Worm (Caenorhabditis elegans): ENCODE measurements around the gene F09F9.1.
A peak's percentile ranks its signal among the peaks of the same experiment; 100 is the strongest.

F09F9.1 gene

DNA sequence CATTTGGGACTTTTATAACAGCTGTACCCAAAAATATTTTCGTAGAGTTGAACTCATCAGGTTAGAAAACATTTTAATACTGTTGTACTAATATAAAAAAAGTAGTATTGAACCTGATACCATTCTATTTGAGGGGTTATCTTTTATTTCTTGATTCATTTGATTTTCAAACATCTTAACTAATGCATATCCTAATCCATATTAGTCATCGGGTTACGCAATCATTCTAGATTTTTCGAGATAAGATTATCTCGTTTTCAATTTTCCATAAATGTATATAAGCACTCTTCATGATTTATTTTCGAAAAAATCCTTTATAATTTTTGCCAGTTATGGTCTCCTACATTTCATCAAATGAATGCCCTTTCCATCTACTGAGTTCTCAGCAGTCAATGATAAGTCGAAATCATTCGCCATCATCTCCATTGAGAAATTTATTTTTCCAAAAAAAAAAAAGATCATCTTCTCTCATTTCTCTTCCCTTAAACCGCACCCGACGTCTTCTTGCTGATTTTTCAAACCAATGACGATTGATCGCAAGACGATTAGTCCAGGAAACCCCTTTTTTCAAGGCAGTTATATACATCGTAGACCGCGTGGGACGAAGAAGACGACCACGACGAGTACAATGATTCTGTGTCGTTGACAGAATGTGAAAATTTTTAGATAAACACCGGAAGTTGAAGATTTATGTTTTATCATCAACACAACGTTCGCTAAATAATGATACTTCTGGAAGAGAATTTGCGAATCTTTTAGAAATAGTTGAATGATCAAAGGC is 23.5 kb downstream of the F09F9.1 start:
- TF ChIP-seq nhr-28 (tag; optimal IDR thresholded peaks at IDR 0.05) (no peak), alr-1 (tag; optimal IDR thresholded peaks at IDR 0.05; ENCODE audit: borderline replicate concordance) (no peak), nhr-20 (tag; optimal IDR thresholded peaks at IDR 0.05) (peak; percentile 44), fkh-10 (GFP tag; optimal IDR thresholded peaks at IDR 0.05) (no peak), F16B12.6 (tag; optimal IDR thresholded peaks at IDR 0.05) (no peak), snu-23 (GFP tag; optimal IDR thresholded peaks at IDR 0.05) (peak; percentile 22), mep-1 (tag; optimal IDR thresholded peaks at IDR 0.05) (peak; percentile 19), nhr-237 (tag; optimal IDR thresholded peaks at IDR 0.05) (no peak), irx-1 (tag; optimal IDR thresholded peaks at IDR 0.05) (no peak), unc-98 (GFP tag; IDR thresholded peaks at IDR 0.05) (no peak), lin-14 (GFP tag; optimal IDR thresholded peaks at IDR 0.05) (peak; percentile 54), nhr-90 (tag; optimal IDR thresholded peaks at IDR 0.05; ENCODE audit: poor library complexity) (peak; percentile 21), blmp-1 (tag; optimal IDR thresholded peaks at IDR 0.05) (peak; percentile 69), hlh-4 (tag; optimal IDR thresholded peaks at IDR 0.05) (no peak), nhr-71 (tag; optimal IDR thresholded peaks at IDR 0.05) (peak; percentile 52), efl-1 (optimal IDR thresholded peaks at IDR 0.05) (no peak), efl-1 (GFP tag; optimal IDR thresholded peaks at IDR 0.05 in 1 of 2) (no peak), lsy-2 (tag; optimal IDR thresholded peaks at IDR 0.05) (no peak), sptf-1 (tag; optimal IDR thresholded peaks at IDR 0.05) (no peak), lin-15B (tag; optimal IDR thresholded peaks at IDR 0.05) (no peak), nhr-77 (tag; optimal IDR thresholded peaks at IDR 0.05) (no peak), rnt-1 (tag; optimal IDR thresholded peaks at IDR 0.05) (peak; percentile 1), lin-35 (GFP tag; optimal IDR thresholded peaks at IDR 0.05) (no peak), tbx-2 (tag; optimal IDR thresholded peaks at IDR 0.05) (peak; percentile 33), lin-13 (GFP tag; optimal IDR thresholded peaks at IDR 0.05) (peak; percentile 10), nhr-84 (tag; optimal IDR thresholded peaks at IDR 0.05) (no peak), mdl-1 (tag; optimal IDR thresholded peaks at IDR 0.05) (peak in 1 of 2 experiments; percentile 4), ets-5 (GFP tag; IDR thresholded peaks at IDR 0.05) (no peak), ceh-63 (GFP tag; optimal IDR thresholded peaks at IDR 0.05) (no peak), C34B4.2 (tag; optimal IDR thresholded peaks at IDR 0.05) (no peak), nhr-19 (GFP tag; conservative IDR thresholded peaks at IDR 0.05) (0 out of 2 replicates have a peak, but pooled peaks have one; percentile 9), nhr-76 (tag; optimal IDR thresholded peaks at IDR 0.05) (no peak), nhr-85 (tag) (peak; percentile 85), ztf-11 (tag; optimal IDR thresholded peaks at IDR 0.05) (no peak), fos-1 (tag; optimal IDR thresholded peaks at IDR 0.05) (no peak), jun-1 (tag; optimal IDR thresholded peaks at IDR 0.05) (no peak), dsc-1 (tag; optimal IDR thresholded peaks at IDR 0.05) (peak; percentile 76), unc-130 (tag; optimal IDR thresholded peaks at IDR 0.05) (no peak)

DNA sequence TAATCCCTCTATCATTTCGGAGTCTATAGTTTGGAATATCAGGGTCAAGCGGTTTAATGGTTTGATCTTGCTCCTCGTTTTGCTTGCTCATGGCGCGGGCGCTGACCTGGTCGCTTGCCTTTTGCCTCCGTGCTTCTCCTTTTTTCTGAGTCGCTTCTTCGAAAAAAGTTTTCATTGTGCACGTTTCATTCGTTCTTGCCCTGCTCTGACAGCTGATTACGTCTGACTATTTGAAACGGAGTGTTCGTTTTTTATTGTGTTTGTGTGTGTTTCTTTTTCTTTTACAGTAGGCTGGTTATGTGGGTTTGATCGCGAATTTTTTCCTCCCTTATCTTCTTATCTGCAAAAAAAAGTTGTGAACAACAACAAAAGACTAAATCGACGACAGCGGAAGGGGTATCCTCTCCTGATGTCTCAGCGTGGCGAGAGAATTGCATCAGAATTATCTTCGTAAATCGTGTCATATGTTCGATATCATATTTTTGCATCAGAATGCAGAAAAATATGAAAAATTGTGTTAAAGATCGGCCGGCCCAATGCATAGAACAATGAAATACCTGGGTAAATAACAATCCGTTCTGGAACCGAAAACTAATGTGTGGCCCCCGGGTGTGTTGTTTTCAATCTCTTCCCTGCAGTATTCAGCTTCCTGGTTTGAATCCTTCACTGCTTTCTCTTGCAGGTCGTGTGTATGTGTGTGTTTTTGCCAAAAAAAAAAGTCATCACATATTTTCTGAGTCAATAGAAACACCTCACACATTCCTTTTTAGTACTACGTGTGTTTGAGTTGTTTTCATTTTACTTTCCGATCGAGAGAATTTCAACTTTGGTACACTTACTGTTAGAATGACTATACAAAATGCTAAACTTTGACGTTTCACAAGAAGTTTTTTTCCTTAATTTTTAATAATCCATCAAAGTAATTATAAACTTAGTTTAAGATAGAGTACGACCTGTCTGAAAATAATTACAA is 24.8 kb downstream of the F09F9.1 start, which contains the start of gene ZK470.4:
Gene ZK470.4, minus strand, starts transcription at position 175 of the 973 bp plus-strand sequence.
- TF ChIP-seq lin-14 (GFP tag; optimal IDR thresholded peaks at IDR 0.05) (peak; percentile 33), nhr-71 (tag; optimal IDR thresholded peaks at IDR 0.05) (peak; percentile 46), nhr-20 (tag; optimal IDR thresholded peaks at IDR 0.05) (peak; percentile 34), blmp-1 (tag; optimal IDR thresholded peaks at IDR 0.05) (peak; percentile 49), lin-35 (GFP tag; optimal IDR thresholded peaks at IDR 0.05) (peak in 1 of 2 experiments; percentile 30), snu-23 (GFP tag; optimal IDR thresholded peaks at IDR 0.05) (peak; percentile 8), aha-1 (tag; optimal IDR thresholded peaks at IDR 0.05) (peak; percentile 34), nhr-19 (GFP tag; conservative IDR thresholded peaks at IDR 0.05) (peak; percentile 29; the same call in 1 of the 2 replicates), elt-3 (tag; optimal IDR thresholded peaks at IDR 0.05) (peak in 1 of 6 experiments; percentile 73), isw-1 (GFP tag; IDR thresholded peaks at IDR 0.05) (no peak), nhr-85 (tag) (peak; percentile 63), fos-1 (tag; optimal IDR thresholded peaks at IDR 0.05) (no peak), rnt-1 (tag; optimal IDR thresholded peaks at IDR 0.05) (peak; percentile 42), fkh-8 (tag; optimal IDR thresholded peaks at IDR 0.05) (no peak), efl-1 (optimal IDR thresholded peaks at IDR 0.05) (no peak), efl-1 (GFP tag; optimal IDR thresholded peaks at IDR 0.05 in 1 of 2) (peak in 1 of 2 experiments; percentile 48)

Data from whole organism, L1 larva.